Worm (Caenorhabditis elegans) whole organism, midembryonic: ENCODE measurements around the gene F41B4.1.

Source experiments
- T22C8.4 ChIP-seq: fragments of 200-800 bp; sonication (Bioruptor generic); IDR thresholded peaks from 2 replicates; pipeline ENCODE4 v1.3.6; 2022; ENCODE audit warnings: missing genetic modification characterization, missing compliant biosample characterization
- cog-1 ChIP-seq: sonication (generic microtip); optimal IDR thresholded peaks from 2 replicates; lab custom pipeline; 2016; ENCODE audit warnings: missing genetic modification characterization, missing compliant biosample characterization
- flt-1 ChIP-seq: fragments of 200-800 bp; sonication (Bioruptor generic); IDR thresholded peaks from 2 replicates; pipeline ENCODE4 v1.3.6; 2022; ENCODE audit warnings: missing genetic modification characterization, missing compliant biosample characterization
- med-1 ChIP-seq: sonication (generic microtip); optimal IDR thresholded peaks from 2 replicates; lab custom pipeline; 2017; ENCODE audit warnings: missing genetic modification characterization, mild to moderate bottlenecking, missing compliant biosample characterization, antibody characterized with exemption, missing genetic modification reagents; ENCODE audit not compliant: insufficient read depth
- ref-1 ChIP-seq: fragments of 200-800 bp; sonication (Bioruptor generic); conservative IDR thresholded peaks from 2 replicates; pipeline ENCODE4 v1.3.6; 2022; ENCODE audit warnings: missing genetic modification reagents, missing genetic modification characterization, missing compliant biosample characterization
- tab-1 ChIP-seq: fragments of 200-800 bp; sonication (Bioruptor generic); IDR thresholded peaks from 2 replicates; pipeline ENCODE4 v1.3.6; 2022; ENCODE audit warnings: missing genetic modification characterization, missing compliant biosample characterization
- ztf-29 ChIP-seq: fragments of 200-800 bp; sonication (Bioruptor generic); IDR thresholded peaks from 2 replicates; pipeline ENCODE4 v1.3.6; 2022; ENCODE audit warnings: missing genetic modification reagents, missing genetic modification characterization, missing compliant biosample characterization

DNA sequence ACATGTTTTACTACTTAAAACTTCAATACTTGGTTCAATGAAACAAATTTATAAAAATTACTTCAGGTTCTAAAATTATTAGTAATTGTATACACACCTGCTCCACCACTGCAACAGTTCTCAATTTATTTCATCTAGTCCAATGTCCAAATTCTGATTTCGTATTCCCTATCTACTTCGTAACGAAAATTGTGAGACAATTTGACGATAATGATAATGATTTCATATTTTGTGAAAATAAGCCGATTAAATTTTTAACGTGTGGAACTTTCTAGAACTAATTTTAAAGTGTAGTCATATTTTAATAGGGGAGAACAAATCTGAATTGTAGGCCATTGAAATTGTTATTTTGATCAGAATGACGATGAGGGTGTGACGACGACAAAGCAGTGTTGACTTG, 35.2 kb downstream of the F41B4.1 start:
- TF ChIP-seq med-1 (GFP tag; lab: Kevin White, UChicago) (no peak), ref-1 (GFP tag; lab: Robert Waterston, UW) (no peak), flt-1 (no peak), cog-1 (no peak), T22C8.4 (no peak), tab-1 (GFP tag; lab: Robert Waterston, UW) (no peak), ztf-29 (GFP tag; lab: Robert Waterston, UW) (no peak)
